Fruit fly (Drosophila melanogaster): ENCODE data around the gene RpL13A.

RpL13A gene

DNA sequence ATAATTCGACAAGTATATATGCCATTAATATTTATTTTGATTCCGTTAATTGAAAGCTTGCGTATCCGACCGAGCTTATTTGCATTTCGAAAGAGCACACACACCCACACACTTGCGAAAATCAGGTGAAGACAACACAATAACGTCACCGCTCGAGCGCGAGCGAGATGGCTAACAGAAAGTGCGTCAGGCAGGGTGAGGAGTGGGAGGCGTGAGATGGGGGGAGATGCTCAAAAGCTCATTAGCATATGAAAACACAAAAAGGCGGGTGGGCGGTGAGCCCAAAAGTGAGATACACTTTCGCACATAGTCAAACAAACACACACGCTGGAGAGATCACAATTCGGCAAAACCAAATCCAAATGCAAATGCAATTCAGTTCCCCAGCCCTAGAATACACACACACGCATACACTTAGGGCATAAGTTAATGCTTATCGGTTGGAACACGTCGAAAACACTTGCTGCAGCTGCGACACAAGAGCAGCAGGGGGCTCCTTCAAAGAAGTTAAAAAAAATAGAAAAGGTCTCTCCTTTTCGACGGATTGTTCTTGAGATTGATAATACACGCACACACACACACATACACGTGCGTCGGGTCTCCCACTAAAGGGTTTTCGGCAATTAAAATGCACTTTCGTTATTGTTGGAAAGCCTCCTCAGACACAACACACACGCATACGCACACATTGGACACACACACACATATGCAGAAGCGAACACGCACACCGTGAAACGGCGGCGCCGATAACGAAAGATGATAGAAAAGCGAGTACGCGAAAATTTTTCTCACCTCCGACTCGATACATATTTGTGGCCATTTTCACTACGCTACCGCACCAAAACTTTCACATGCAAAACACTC, 23.7 kb downstream of the RpL13A start:
- peak; percentile 24 for TF ChIP-seq noc (tag; optimal IDR thresholded peaks at IDR 0.05)

DNA sequence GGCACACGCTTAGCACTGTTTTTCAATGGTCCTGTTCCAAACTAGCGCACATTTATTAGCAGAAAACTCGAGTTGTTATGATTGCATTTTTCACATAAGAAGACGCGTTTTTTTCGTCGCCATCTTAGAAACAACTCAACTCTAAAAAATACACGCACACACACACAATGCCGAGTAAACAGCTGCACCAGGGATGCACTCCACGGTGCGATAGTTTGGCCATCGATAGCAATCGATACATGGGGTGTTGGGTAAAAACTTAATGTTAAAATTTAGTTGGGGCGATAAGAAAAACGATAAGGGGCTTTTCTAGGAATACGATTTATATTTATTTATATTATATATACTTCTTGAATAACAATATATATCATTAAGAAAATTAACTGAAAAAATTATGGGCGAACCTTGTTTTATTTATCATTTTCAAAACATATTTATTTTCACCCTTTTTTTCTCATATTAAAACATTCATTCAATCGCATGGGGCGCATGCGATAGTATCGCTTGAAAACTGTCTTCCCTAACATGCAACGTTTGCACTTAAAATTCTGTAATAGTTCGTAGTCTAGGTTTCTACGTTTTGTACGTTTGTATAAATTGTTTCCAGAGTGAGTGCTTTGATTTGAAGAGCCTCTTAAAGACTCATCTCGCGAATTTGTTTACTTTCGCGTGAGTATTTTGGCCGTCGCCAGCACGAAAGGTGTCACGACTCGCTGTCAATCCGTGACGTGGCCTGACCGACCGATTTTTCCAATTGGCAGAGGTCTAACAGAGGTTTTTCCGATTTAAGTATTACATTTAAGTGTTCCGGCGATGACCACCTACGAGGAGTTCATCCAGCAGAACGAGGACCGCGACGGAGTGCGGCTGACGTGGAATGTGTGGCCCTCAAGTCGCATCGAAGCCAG, 24.5 kb downstream of the RpL13A start, which contains the start of the genes MTA1-like and Sec23:
Gene MTA1-like (minus strand): TSS at position 170 of the 908 bp plus-strand sequence.
Gene Sec23 (plus strand): TSS at position 497 of the 908 bp plus-strand sequence.
- peak; percentile 66 for TF ChIP-seq noc (tag; optimal IDR thresholded peaks at IDR 0.05)

DNA sequence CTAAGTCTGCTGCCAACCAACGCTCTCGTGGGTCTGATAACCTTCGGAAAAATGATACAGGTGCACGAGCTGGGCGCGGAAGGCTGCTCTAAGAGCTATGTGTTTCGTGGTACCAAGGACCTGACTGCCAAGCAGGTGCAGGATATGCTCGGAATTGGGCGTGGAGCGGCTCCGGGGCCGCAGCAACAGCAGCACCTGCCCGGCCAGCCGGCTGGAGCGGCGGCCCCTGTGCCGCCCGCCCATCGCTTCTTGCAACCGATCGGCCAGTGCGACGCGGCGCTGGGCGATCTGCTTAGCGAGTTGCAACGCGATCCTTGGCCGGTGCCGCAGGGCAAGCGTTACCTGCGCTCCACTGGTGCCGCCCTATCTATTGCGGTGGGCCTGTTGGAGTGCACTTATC, 25.6 kb downstream of the RpL13A start:
- TF ChIP-seq noc (tag; optimal IDR thresholded peaks at IDR 0.05), result no peak

DNA sequence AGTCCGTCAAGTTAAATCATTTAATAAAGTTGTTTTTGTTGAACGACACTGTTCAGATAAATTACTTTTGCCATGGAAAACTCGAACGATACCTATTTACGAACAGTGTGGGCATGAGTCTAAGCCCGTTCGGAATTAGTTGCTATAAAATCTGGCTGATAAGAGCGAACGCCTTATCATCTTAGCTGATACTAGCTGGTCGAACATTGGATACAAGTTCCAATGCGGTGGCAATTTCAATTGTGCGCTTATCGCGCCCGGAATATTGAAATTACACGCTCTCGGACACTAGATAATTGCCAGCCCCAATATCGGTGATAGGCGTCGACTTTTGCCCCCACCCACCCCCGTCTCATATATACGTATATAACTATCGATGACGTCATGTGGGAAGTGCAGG, 29.6 kb downstream of the RpL13A start:
- TF ChIP-seq noc (tag; optimal IDR thresholded peaks at IDR 0.05), result no peak

DNA sequence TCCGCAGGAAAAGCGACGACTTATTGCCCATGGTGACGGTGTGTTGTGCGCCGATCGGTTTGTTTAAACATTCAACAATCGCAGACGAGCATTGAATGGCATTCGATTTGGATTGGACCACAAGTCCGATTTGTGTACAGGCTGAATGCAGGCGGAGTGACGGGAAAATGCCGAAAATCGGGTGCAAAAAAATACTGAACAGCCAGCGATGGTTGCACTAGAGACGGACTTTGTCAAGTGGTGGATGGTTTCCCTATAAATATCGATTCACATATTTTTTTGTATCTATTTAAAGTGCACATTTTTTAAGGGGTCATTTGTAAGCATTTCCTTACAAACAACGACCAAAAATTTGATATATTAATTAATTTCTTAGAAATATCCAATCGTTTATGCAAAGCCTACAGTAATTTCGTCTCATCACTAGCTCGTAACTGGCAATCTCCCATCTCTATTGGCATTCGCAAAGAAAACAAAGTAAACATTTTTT, 30.5 kb downstream of the RpL13A start, which contains the start of the genes elm and MED27:
Gene elm (minus strand): TSS at position 170 of the 490 bp plus-strand sequence.
Gene MED27 (plus strand): TSS at position 448 of the 490 bp plus-strand sequence.
- peak; percentile 88 for TF ChIP-seq noc (tag; optimal IDR thresholded peaks at IDR 0.05)

DNA sequence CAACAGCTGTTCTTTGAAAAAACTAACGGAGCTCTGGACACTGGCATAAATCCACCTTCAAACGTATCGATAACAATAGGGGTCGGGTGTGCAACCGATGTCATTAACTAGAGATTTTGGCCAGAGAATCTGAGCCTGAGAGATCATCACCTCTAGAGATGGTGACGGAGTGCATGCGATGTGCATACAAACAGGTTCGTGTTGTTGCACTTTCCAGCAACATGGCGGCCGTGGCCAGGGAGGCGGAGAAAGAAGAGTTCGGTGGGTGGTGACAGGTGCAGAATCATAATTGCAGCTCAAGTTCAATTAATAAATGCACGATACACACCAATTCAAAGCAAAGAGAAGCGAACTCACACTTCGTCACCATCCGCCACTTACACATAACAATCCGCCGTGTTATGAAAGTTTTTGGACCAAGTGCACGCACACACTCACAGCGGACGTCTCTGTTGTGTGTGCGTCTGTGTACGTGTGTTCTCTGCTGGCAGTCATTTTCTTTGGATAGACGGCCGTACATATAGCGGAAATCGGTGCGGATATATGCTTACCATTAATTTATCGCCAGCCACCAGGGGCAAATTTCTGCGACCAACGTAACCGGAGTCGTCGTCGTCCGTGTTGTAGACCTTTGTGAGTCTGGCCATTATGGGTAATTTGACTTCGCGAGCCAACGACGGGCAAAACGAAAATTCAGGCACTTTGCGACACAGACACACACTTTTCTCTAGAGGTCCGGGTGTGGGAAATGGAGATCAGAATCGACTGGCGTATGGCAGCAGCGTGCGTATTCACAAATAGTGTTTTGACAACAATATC, 34.9 kb downstream of the RpL13A start:
- TF ChIP-seq noc (tag; optimal IDR thresholded peaks at IDR 0.05), result no peak

DNA sequence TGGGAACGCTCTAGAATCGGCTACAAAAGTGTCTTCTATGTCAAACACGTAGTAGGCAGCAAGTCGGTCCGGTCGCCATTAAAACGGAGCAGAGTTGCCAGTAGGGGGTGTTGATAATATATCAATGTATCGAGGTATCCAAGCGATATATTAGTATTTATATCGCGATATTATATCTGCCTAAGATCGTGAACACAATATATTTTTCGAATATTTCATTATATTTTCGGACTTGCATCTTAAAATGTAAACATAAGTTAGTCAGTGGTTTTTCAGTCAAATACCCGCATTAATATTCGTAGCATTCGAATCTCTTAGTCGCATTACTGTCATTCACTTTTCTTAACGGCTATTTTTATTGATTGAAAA, 35.5 kb downstream of the RpL13A start, which contains the start of gene CG2182:
Gene CG2182 (minus strand): TSS at position 84 of the 369 bp plus-strand sequence.
- TF ChIP-seq noc (tag; optimal IDR thresholded peaks at IDR 0.05), result no peak

DNA sequence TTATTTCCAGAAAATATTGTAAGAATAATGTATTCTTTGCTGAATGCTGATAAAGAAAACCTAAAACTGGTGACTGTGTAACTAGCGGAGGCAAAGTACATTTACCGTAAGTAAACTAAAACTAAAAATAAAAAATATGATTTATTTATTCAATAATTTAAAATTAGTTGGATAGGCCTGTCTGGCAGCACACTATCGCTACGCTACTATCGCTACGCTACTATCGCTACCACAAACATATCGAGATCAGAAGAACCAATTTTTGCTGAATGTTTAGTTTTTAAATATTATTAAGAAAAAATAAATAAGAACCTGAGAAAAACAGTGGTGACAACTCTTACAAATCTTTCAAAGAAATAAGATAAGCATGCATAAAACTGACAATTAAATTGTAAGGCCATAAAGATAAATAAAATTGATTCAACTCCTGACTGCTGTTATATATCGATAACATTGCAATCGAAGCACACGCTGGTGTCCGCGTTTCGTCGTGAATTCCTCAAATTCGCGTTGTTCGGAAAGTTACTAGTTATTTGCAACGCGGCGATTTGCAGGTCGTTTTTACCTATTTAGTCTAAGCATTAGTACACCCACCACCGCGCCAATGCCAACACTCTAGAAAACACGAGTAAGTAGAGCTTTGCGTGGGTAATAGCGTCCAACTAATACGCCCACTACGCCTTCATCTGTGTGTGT, 36.1 kb downstream of the RpL13A start, which contains the start of gene Wdr33:
Gene Wdr33 (plus strand): TSS at position 438 of the 696 bp plus-strand sequence.
- no peak for TF ChIP-seq noc (tag; optimal IDR thresholded peaks at IDR 0.05)

DNA sequence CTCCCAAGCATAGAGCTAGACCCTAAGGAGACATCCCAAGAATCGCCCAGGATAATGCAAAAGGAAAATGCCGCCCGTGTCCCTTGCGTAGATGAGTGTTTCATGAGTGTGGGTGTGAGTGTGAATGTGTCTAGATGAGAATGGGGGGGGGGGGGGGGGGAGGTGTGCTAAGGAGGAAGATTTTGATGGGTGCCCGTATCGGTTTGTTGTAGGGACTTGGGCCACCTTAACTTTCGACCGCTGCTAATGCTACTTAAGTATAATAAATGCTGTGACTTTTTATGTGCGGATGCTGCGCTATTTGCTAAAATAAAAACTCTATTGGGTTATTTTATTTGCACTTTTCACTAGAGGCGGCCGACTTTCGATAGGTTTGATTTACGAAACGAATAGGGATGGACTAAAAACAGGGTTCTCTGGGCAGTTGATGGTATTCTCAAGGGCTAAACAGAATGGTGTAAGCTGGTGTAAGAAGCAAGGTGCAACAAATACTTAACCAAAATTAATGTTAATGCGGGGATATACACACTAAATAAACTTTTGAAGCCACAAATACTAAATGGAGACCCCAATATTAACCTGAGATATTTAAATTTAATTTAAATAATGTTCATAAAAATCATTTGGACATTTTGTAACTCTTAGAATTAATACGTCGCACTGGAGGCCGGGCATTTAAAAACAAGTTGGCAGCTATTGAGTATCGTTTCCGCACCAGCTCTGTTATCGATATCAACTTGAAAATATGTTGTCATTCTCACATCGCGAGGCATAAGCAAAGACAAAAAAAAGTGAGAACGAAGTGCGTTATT, 44.9 kb downstream of the RpL13A start, which contains the start of the genes Xe7 and Atg17:
Gene Xe7 (minus strand): TSS at position 407 of the 812 bp plus-strand sequence.
Gene Atg17 (plus strand): TSS at position 786 of the 812 bp plus-strand sequence.
- peak; percentile 90 for TF ChIP-seq noc (tag; optimal IDR thresholded peaks at IDR 0.05)

DNA sequence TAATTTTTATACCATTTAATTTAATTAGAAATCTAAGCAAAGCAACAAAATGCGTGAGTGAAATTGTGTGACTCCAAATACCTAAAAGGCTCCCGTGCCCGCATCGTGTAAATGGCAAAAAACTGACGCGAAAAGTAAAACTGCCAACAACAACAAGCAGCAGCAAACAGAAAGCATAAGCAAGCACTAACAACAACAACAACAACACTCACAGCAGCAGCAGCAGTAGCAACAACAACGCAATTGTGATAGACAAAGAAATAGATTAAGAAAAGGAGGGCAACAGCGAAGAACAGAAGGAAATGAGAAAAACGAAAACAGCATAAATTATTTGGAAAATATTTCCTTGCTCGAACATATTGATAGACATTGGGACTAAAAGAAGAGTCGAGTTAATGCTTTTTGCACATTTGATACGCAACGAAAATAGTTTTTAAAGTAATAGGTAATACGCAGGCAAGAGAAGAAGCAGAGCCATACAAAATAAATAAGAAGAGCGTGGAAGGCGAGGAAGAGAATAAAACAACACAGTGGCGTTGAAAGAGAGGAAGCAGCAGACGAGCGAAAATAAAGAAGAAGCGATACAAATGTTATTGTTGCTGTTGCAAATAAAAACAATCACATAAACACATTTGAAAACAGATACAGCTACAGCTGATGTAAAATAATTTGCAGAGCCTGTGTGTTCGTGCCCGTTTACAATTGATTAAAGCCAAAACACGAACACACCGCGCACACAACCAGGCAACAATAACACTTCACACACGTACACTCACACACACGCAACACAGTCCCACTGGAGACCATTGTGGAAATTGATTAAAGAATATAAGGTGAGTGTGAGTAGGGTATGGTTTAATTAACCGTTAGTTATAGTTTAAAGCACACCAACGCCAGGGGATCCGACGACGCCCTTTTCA, 45.7 kb downstream of the RpL13A start:
- TF ChIP-seq noc (tag; optimal IDR thresholded peaks at IDR 0.05), result peak; percentile 8

DNA sequence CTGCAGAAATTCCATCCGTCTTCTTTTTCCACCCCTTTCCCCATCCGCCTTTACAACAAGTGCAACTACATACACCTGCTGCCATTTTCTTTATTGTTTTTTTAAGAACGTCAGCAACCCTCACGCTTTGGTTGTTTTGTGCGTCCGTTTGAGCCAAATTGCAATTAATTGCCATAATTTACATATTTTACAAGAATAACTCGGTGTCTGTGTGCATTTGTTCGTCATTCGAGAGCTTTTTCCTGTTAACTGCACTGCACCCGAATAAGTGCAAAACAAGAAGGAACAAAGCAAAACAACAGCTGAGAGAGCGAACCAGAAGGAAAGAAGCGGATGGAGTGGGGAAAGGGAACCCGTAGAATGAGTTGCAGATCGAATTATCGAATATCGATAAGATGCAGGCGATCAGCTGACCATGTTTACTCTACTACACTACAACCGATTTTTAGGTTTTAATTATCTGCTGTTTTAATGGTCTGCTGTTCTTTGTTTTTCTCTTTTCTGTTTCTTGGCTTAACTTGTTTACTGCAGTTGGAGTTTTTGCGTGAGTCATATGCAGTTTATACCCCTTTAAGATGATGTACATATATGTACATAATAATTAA, 46.5 kb downstream of the RpL13A start:
- no peak for TF ChIP-seq noc (tag; optimal IDR thresholded peaks at IDR 0.05)

DNA sequence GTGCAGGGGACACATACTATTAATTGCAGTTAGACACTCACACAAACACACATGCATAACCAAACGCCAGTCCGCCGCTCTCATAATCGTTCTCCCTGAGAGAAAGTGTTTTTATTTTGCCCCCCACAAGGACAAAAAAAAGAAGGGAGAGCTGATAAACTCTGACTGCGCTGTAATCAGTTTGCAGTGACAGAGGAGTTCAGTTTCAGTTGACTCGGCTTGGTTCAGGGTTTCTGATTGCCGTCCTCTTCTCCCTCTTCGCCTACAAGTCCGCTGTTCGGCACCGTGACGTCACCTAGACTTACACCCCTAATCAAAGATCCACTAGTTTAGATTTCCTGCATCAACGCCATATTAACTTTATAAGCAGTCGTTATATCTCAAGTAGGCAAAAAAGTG, 47.0 kb downstream of the RpL13A start:
- no peak for TF ChIP-seq noc (tag; optimal IDR thresholded peaks at IDR 0.05)

Data from whole organism, larva.